Fruit fly (Drosophila melanogaster): Measurements from ENCODE around the gene tim.

dm6 chr2L:3552773-3553172, 44.9 kb upstream of the tim start:
- TF ChIP-seq fru (GFP tag; optimal IDR thresholded peaks at IDR 0.05) (peak; percentile 64), Dfd (GFP tag; optimal IDR thresholded peaks at IDR 0.05) (no peak)
